Worm (Caenorhabditis elegans) whole organism, late embryonic: ENCODE measurements around the gene T11B7.1.

Source experiments
- K02D7.2 ChIP-seq: sonication (generic microtip); optimal IDR thresholded peaks from 2 replicates; lab custom pipeline; 2017; ENCODE audit warnings: mild to moderate bottlenecking, missing genetic modification characterization, missing compliant biosample characterization
- T23F11.4 ChIP-seq: fragments of 200-800 bp; sonication (Bioruptor generic); optimal IDR thresholded peaks from 2 replicates; lab custom pipeline; 2018; ENCODE audit warnings: mild to moderate bottlenecking, missing genetic modification characterization, missing compliant biosample characterization
- ama-1 ChIP-seq: fragments of 150-350 bp; optimal IDR thresholded peaks from 2 replicates; lab custom pipeline; 2014
- ceh-18 ChIP-seq: sonication (generic microtip); optimal IDR thresholded peaks from 2 replicates; lab custom pipeline; 2016; ENCODE audit warnings: missing genetic modification characterization, missing compliant biosample characterization
- ceh-19 ChIP-seq: fragments of 200-800 bp; sonication (Bioruptor generic); optimal IDR thresholded peaks from 2 replicates; lab custom pipeline; 2018; ENCODE audit warnings: mild to moderate bottlenecking, missing genetic modification characterization, missing compliant biosample characterization
- ceh-22 ChIP-seq: sonication (generic microtip); optimal IDR thresholded peaks from 2 replicates; lab custom pipeline; 2017; ENCODE audit warnings: missing biosample characterization, missing genetic modification characterization
- ceh-34 ChIP-seq: sonication (generic microtip); optimal IDR thresholded peaks from 2 replicates; lab custom pipeline; 2016; ENCODE audit warnings: mild to moderate bottlenecking, missing genetic modification characterization, missing compliant biosample characterization
- ceh-48 ChIP-seq: sonication (generic microtip); optimal IDR thresholded peaks from 2 replicates; lab custom pipeline; 2016; ENCODE audit warnings: missing genetic modification characterization, inconsistent platforms, missing compliant biosample characterization
- ceh-9 ChIP-seq: sonication (generic microtip); optimal IDR thresholded peaks from 2 replicates; lab custom pipeline; 2016; ENCODE audit warnings: mild to moderate bottlenecking, missing genetic modification characterization, inconsistent platforms, missing compliant biosample characterization
- che-1 ChIP-seq: sonication (generic microtip); optimal IDR thresholded peaks from 2 replicates; lab custom pipeline; 2016; ENCODE audit warnings: mild to moderate bottlenecking, missing genetic modification characterization, missing compliant biosample characterization
- dmd-4 ChIP-seq: sonication (generic microtip); optimal IDR thresholded peaks from 2 replicates; lab custom pipeline; 2016; ENCODE audit warnings: borderline replicate concordance, missing genetic modification characterization, missing compliant biosample characterization
- dve-1 ChIP-seq: sonication (generic microtip); optimal IDR thresholded peaks from 2 replicates; lab custom pipeline; 2017; ENCODE audit warnings: antibody characterized with exemption, mild to moderate bottlenecking, missing genetic modification characterization, missing compliant biosample characterization
- elt-2 ChIP-seq: sonication (generic microtip); optimal IDR thresholded peaks from 2 replicates; lab custom pipeline; 2016; ENCODE audit warnings: missing genetic modification reagents, missing genetic modification characterization, missing compliant biosample characterization
- elt-4 ChIP-seq: sonication (generic microtip); optimal IDR thresholded peaks from 2 replicates; lab custom pipeline; 2016; ENCODE audit warnings: missing genetic modification characterization, missing compliant biosample characterization
- ets-4 ChIP-seq: sonication (generic microtip); optimal IDR thresholded peaks from 2 replicates; lab custom pipeline; 2016; ENCODE audit warnings: missing genetic modification characterization, missing compliant biosample characterization
- eyg-1 ChIP-seq: sonication (generic microtip); optimal IDR thresholded peaks from 2 replicates; lab custom pipeline; 2016; ENCODE audit warnings: missing genotype, missing genetic modification characterization, missing compliant biosample characterization
- fkh-10 ChIP-seq: fragments of 150-350 bp; optimal IDR thresholded peaks from 2 replicates; lab custom pipeline; 2014; ENCODE audit warnings: missing biosample characterization, missing genetic modification reagents, missing genetic modification characterization
- fkh-6 ChIP-seq: sonication (generic microtip); optimal IDR thresholded peaks from 2 replicates; lab custom pipeline; 2016; ENCODE audit warnings: missing genetic modification characterization, missing compliant biosample characterization
- hlh-13 ChIP-seq: fragments of 200-800 bp; sonication (Bioruptor generic); optimal IDR thresholded peaks from 2 replicates; lab custom pipeline; 2018; ENCODE audit warnings: mild to moderate bottlenecking, missing genetic modification characterization, missing compliant biosample characterization
- hlh-15 ChIP-seq: sonication (generic microtip); optimal IDR thresholded peaks from 2 replicates; lab custom pipeline; 2016; ENCODE audit warnings: missing genetic modification characterization, missing compliant biosample characterization
- hlh-6 ChIP-seq: sonication (generic microtip); optimal IDR thresholded peaks from 2 replicates; lab custom pipeline; 2016; ENCODE audit warnings: missing genotype, missing genetic modification characterization, missing compliant biosample characterization
- lim-6 ChIP-seq: sonication (generic microtip); optimal IDR thresholded peaks from 2 replicates; lab custom pipeline; 2016; ENCODE audit warnings: missing genetic modification characterization, missing compliant biosample characterization
- lin-11 ChIP-seq: fragments of 200-800 bp; sonication (Bioruptor generic); optimal IDR thresholded peaks from 2 replicates; lab custom pipeline; 2018; ENCODE audit warnings: mild to moderate bottlenecking, missing genetic modification characterization, missing compliant biosample characterization
- madf-2 ChIP-seq: sonication (generic microtip); optimal IDR thresholded peaks from 2 replicates; lab custom pipeline; 2017; ENCODE audit warnings: missing genetic modification characterization, missing compliant biosample characterization
- mec-3 ChIP-seq: sonication (generic microtip); optimal IDR thresholded peaks from 2 replicates; lab custom pipeline; 2016; ENCODE audit warnings: borderline replicate concordance, missing genetic modification characterization, missing compliant biosample characterization
- nfya-1 ChIP-seq: sonication (generic microtip); optimal IDR thresholded peaks from 2 replicates; lab custom pipeline; 2017; ENCODE audit warnings: missing genetic modification characterization, mild to moderate bottlenecking, missing compliant biosample characterization, antibody characterized with exemption, moderate library complexity
- nhr-11 ChIP-seq: fragments of 150-350 bp; optimal IDR thresholded peaks from 2 replicates; lab custom pipeline; 2014; ENCODE audit warnings: missing biosample characterization, missing genetic modification characterization
- npax-4 ChIP-seq: sonication (generic microtip); optimal IDR thresholded peaks from 2 replicates; lab custom pipeline; 2016; ENCODE audit warnings: missing genetic modification characterization, missing compliant biosample characterization
- odd-2 ChIP-seq: sonication (generic microtip); optimal IDR thresholded peaks from 2 replicates; lab custom pipeline; 2017; ENCODE audit warnings: antibody characterized with exemption, mild to moderate bottlenecking, missing genetic modification characterization, missing compliant biosample characterization
- pax-1 ChIP-seq: fragments of 150-350 bp; optimal IDR thresholded peaks from 2 replicates; lab custom pipeline; 2014; ENCODE audit warnings: missing biosample characterization, missing genetic modification characterization
- pha-4 ChIP-seq: fragments of 150-350 bp; optimal IDR thresholded peaks from 2 replicates; lab custom pipeline; 2018; ENCODE audit warnings: missing biosample characterization, missing genetic modification reagents, missing genetic modification characterization
- rnt-1 ChIP-seq: sonication (generic microtip); optimal IDR thresholded peaks from 2 replicates; lab custom pipeline; 2016; ENCODE audit warnings: missing genetic modification characterization, missing compliant biosample characterization
- sox-4 ChIP-seq: sonication (generic microtip); optimal IDR thresholded peaks from 2 replicates; lab custom pipeline; 2017; ENCODE audit warnings: mild to moderate bottlenecking, missing genetic modification characterization, inconsistent platforms, missing compliant biosample characterization
- syd-9 ChIP-seq: sonication (generic microtip); optimal IDR thresholded peaks from 2 replicates; lab custom pipeline; 2016; ENCODE audit warnings: mild to moderate bottlenecking, missing genetic modification characterization, moderate library complexity, missing compliant biosample characterization
- ttx-3 ChIP-seq: sonication (generic microtip); optimal IDR thresholded peaks from 2 replicates; lab custom pipeline; 2016; ENCODE audit warnings: missing genetic modification reagents, missing genetic modification characterization, missing compliant biosample characterization
- unc-55 ChIP-seq: sonication (generic microtip); optimal IDR thresholded peaks from 2 replicates; lab custom pipeline; 2017; ENCODE audit warnings: missing biosample characterization, missing genetic modification reagents, missing genetic modification characterization
- unc-86 ChIP-seq: sonication (generic microtip); optimal IDR thresholded peaks from 2 replicates; lab custom pipeline; 2016; ENCODE audit warnings: missing genetic modification characterization, missing compliant biosample characterization
- zip-5 ChIP-seq: sonication (generic microtip); optimal IDR thresholded peaks from 2 replicates; lab custom pipeline; 2016; ENCODE audit warnings: missing genetic modification characterization, missing compliant biosample characterization
- ztf-16 ChIP-seq: sonication (generic microtip); optimal IDR thresholded peaks from 2 replicates; lab custom pipeline; 2017; ENCODE audit warnings: missing genetic modification characterization, missing compliant biosample characterization

The T11B7.1 gene

DNA sequence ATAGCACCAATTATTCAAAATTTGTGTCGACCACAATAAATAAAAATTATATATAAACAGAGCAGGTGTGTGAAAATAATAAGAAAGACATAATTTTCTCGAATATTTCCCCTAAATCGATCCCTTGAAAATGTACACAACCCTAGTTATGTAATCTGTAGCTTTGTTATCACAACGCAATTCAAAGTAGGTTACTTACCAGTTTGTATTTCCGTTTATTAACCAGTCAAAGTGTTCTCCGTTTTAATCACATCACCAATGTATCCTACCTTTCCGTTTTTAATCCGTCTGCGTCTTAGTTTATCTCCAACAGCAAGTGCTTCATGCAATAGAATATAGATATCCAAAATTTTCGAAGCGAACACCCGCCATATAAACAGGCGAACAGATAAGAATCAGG lies 12.8 kb downstream of the T11B7.1 start:
- TF ChIP-seq hlh-15 (tag; lab: Kevin White, UChicago) = no peak
- TF ChIP-seq fkh-6 (tag; lab: Kevin White, UChicago) = no peak
- no peak for TF ChIP-seq hlh-13 (GFP tag; lab: Kevin White, UChicago)
- TF ChIP-seq elt-2 (tag; lab: Kevin White, UChicago) = no peak
- no peak for TF ChIP-seq elt-4 (tag; lab: Kevin White, UChicago)
- no peak for TF ChIP-seq che-1 (tag; lab: Kevin White, UChicago)
- no peak for TF ChIP-seq syd-9 (tag; lab: Kevin White, UChicago)
- no peak for TF ChIP-seq unc-86
- no peak for TF ChIP-seq ceh-9 (tag; lab: Kevin White, UChicago)
- TF ChIP-seq ceh-22 (tag; lab: Kevin White, UChicago) = no peak
- no peak for TF ChIP-seq madf-2 (tag; lab: Kevin White, UChicago)
- TF ChIP-seq nhr-11 (tag; lab: Kevin White, UChicago) = no peak

DNA sequence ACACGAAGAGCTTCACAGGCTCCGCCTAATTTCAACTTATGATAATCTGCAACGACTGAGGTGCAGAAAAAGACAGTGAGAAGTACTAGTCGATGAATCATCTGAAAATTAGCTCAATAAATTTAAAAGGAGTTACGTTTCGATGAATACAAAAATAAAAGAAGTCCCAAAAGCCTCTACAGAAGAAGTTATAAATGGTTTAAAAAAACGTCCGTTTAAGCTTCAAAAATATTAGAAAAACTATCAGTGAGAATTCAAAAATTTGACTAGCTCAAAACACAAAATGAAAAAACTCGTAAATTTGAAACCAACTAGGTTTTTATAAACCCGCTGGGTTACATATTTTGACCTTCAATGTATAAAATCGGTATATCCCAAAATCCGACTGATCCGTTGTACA lies 15.4 kb downstream of the T11B7.1 start, which contains the start of gene T11B7.5:
T11B7.5 (minus strand) TSS at position 101 of the 400 bp plus-strand sequence.
- no peak for TF ChIP-seq pax-1 (tag; lab: Kevin White, UChicago)
- no peak for TF ChIP-seq npax-4
- TF ChIP-seq ceh-19 (GFP tag; lab: Kevin White, UChicago) = no peak
- TF ChIP-seq eyg-1 (tag; lab: Kevin White, UChicago) = no peak
- TF ChIP-seq lin-11 (tag; lab: Kevin White, UChicago) = no peak
- no peak for TF ChIP-seq dmd-4 (tag; lab: Kevin White, UChicago)
- no peak for TF ChIP-seq mec-3 (tag; lab: Kevin White, UChicago)
- no peak for TF ChIP-seq sox-4 (tag; lab: Kevin White, UChicago)
- no peak for TF ChIP-seq ceh-34
- TF ChIP-seq hlh-6 = no peak
- TF ChIP-seq odd-2 (tag; lab: Kevin White, UChicago) = no peak
- no peak for TF ChIP-seq lim-6 (tag; lab: Kevin White, UChicago)
- no peak for TF ChIP-seq K02D7.2 (tag; lab: Kevin White, UChicago)

DNA sequence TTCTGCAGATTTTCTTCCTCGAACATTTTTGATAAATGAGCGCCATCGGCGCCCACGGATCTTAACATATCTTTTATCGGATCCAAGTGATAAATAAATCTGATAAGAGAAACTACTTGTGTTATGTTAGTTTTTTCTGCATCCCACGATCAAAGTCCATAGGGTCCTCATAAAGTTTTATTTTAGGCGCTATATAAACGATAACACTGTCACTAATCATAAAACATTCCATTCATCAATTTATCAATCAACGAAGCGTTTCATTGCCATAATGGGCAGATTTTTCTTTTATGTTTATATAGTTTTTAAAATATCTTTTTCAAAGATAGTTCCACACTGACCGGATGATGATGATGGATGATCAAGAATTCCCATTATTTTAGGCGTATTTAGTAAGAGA lies 24.2 kb downstream of the T11B7.1 start:
- TF ChIP-seq lin-11 (tag; lab: Kevin White, UChicago) (no peak), fkh-10 (no peak), ttx-3 (no peak), hlh-15 (tag; lab: Kevin White, UChicago) (no peak)

DNA sequence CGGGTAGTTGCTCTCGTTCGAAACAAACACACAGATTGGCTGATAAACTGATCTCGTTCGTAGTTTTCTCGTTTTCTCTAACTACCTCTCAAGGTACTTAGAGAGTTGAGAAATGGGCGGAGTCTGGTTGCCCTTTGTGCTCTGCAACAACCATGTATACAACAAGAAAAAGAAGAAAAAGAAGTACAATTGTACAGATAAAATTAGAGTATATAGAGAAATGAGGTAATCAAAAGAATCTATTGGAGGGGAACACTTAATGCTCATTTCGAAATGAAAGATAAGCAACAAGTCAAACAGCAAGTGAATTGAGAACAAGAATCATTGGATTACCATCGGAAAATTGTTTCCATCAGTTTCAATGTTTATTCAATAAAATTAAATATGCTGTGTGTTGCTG lies 24.8 kb downstream of the T11B7.1 start, which contains the start of gene C09G9.1:
C09G9.1 (minus strand) TSS at position 143 of the 400 bp plus-strand sequence.
- no peak for TF ChIP-seq mec-3 (tag; lab: Kevin White, UChicago)

DNA sequence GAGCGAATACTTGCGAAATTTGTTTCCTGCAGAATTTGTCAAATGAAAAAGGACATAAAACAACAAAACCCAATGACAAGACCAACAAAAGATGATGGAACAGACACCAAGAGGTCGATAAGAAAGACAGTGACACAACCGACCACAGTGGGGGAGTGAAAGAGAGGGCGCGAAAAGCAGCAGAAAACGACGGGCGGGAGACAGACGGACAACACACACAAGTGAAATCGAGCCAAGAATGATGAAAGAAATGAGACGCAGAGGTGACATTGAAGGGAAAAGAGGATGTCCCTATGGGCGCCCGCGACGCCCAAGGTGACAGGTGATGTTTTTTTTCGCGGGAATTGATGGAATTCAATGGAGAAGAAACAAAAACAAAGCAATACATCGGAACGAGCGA lies 25.6 kb downstream of the T11B7.1 start:
- no peak for TF ChIP-seq ztf-16 (tag; lab: Kevin White, UChicago)
- peak; percentile 5 for TF ChIP-seq nfya-1 (tag; lab: Kevin White, UChicago)
- peak; percentile 72 for TF ChIP-seq ceh-18 (tag; lab: Kevin White, UChicago)
- TF ChIP-seq zip-5 (tag; lab: Kevin White, UChicago) = no peak
- TF ChIP-seq hlh-6 = peak; percentile 45
- no peak for TF ChIP-seq dve-1
- peak; percentile 78 for TF ChIP-seq unc-55 (GFP tag; lab: Kevin White, UChicago)
- TF ChIP-seq T23F11.4 (GFP tag; lab: Kevin White, UChicago) = no peak
- TF ChIP-seq ceh-48 (tag; lab: Kevin White, UChicago) = no peak
- TF ChIP-seq ama-1 (lab: Kevin White, UChicago) = no peak
- TF ChIP-seq pha-4 (tag; lab: Kevin White, UChicago) = no peak
- peak; percentile 24 for TF ChIP-seq rnt-1 (tag; lab: Kevin White, UChicago)
- TF ChIP-seq ceh-22 (tag; lab: Kevin White, UChicago) = no peak
- no peak for TF ChIP-seq ceh-9 (tag; lab: Kevin White, UChicago)
- no peak for TF ChIP-seq syd-9 (tag; lab: Kevin White, UChicago)
- TF ChIP-seq K02D7.2 (tag; lab: Kevin White, UChicago) = no peak
- TF ChIP-seq ceh-19 (GFP tag; lab: Kevin White, UChicago) = no peak
- TF ChIP-seq hlh-13 (GFP tag; lab: Kevin White, UChicago) = no peak
- TF ChIP-seq ets-4 (tag; lab: Kevin White, UChicago) = no peak
- TF ChIP-seq, all 69 proteins: peak for 5
